Worm (Caenorhabditis elegans) whole organism, L4 larva: ENCODE results near the gene nhx-4.

Experiments used
- F10B5.3 ChIP-seq: sonication (generic microtip); optimal IDR thresholded peaks from 2 replicates; lab custom pipeline; 2016; ENCODE audit warnings: mild to moderate bottlenecking, missing genetic modification characterization, missing compliant biosample characterization
- F26F4.8 ChIP-seq: fragments of 200-800 bp; sonication (Bioruptor generic); conservative IDR thresholded peaks from 2 replicates; pipeline ENCODE4 v1.3.6; 2022; ENCODE audit warnings: missing genetic modification characterization, missing compliant biosample characterization
- R02D3.7 ChIP-seq: fragments of 150-350 bp; sonication (generic microtip); optimal IDR thresholded peaks from 3 replicates; lab custom pipeline; 2014; ENCODE audit warnings: missing biosample characterization, missing genetic modification characterization
- Y105C5A.15 ChIP-seq: fragments of 200-800 bp; sonication (Bioruptor generic); IDR thresholded peaks from 2 replicates; pipeline ENCODE4 v1.3.6; 2022; ENCODE audit warnings: missing genetic modification characterization, missing compliant biosample characterization
- Y75B8A.6 ChIP-seq: fragments of 200-800 bp; sonication (Bioruptor generic); IDR thresholded peaks from 2 replicates; pipeline ENCODE4 v1.3.6; 2022; ENCODE audit warnings: missing genetic modification reagents, missing genetic modification characterization, missing compliant biosample characterization
- ZK337.2 ChIP-seq: fragments of 200-800 bp; sonication (Bioruptor generic); IDR thresholded peaks from 2 replicates; pipeline ENCODE4 v1.3.6; 2022; ENCODE audit warnings: missing genetic modification reagents, missing genetic modification characterization, missing compliant biosample characterization
- ZK546.5 ChIP-seq, 2 experiments: sonication (generic microtip); optimal IDR thresholded peaks; 2 replicates each; lab custom pipeline; 2017; ENCODE audit warnings: missing biosample characterization in 2 of 2, missing genetic modification characterization in 2 of 2
- aha-1 ChIP-seq: fragments of 150-350 bp; peaks from one replicate; lab custom pipeline; 2014; ENCODE audit warnings: missing biosample characterization, missing genetic modification characterization
- ama-1 ChIP-seq: fragments of 150-350 bp; optimal IDR thresholded peaks from 2 replicates; lab custom pipeline; 2014; ENCODE audit warnings: inconsistent platforms, mixed read lengths
- arid-1 ChIP-seq: fragments of 200-800 bp; sonication (Bioruptor generic); conservative IDR thresholded peaks from 2 replicates; pipeline ENCODE4 v1.3.6; 2022; ENCODE audit warnings: missing genetic modification reagents, missing genetic modification characterization, missing compliant biosample characterization
- ceh-20 ChIP-seq: fragments of 200-800 bp; sonication (Bioruptor generic); IDR thresholded peaks from 2 replicates; pipeline ENCODE4 v1.3.6; 2022; ENCODE audit warnings: missing genetic modification reagents, missing genetic modification characterization, missing compliant biosample characterization
- ceh-32 ChIP-seq: sonication (generic microtip); optimal IDR thresholded peaks from 2 replicates; lab custom pipeline; 2016; ENCODE audit warnings: mild to moderate bottlenecking, missing genetic modification characterization, missing compliant biosample characterization; ENCODE audit not compliant: poor library complexity
- ces-1 ChIP-seq: fragments of 150-350 bp; sonication (generic microtip); optimal IDR thresholded peaks from 4 replicates; lab custom pipeline; 2014; ENCODE audit warnings: missing biosample characterization, missing genetic modification reagents, missing genetic modification characterization
- daf-16 ChIP-seq, 3 experiments: sonication (generic microtip); optimal IDR thresholded peaks; 2 replicates each; lab custom pipeline; 2016 to 2017; ENCODE audit warnings: missing genetic modification characterization in 3 of 3, missing genetic modification reagents in 3 of 3, mild to moderate bottlenecking in 2 of 3, missing compliant biosample characterization in 2 of 3, missing biosample characterization in 1 of 3, moderate library complexity in 1 of 3
- daf-8 ChIP-seq: fragments of 200-800 bp; sonication (Bioruptor generic); IDR thresholded peaks from 2 replicates; pipeline ENCODE4 v1.3.6; 2022; ENCODE audit warnings: missing genetic modification characterization, missing compliant biosample characterization
- dve-1 ChIP-seq: sonication (generic microtip); optimal IDR thresholded peaks from 2 replicates; lab custom pipeline; 2017; ENCODE audit warnings: antibody characterized with exemption, mild to moderate bottlenecking, missing genetic modification characterization, missing compliant biosample characterization; ENCODE audit not compliant: insufficient read depth
- egl-43 ChIP-seq: fragments of 200-800 bp; sonication (Bioruptor generic); IDR thresholded peaks from 2 replicates; pipeline ENCODE4 v1.3.6; 2022; ENCODE audit warnings: missing genetic modification reagents, missing genetic modification characterization, missing compliant biosample characterization
- fos-1 ChIP-seq: fragments of 150-350 bp; optimal IDR thresholded peaks from 2 replicates; lab custom pipeline; 2014; ENCODE audit warnings: missing biosample characterization, missing genetic modification characterization
- gei-8 ChIP-seq: fragments of 200-800 bp; sonication (Bioruptor generic); optimal IDR thresholded peaks from 2 replicates; lab custom pipeline; 2018; ENCODE audit warnings: mild to moderate bottlenecking, missing genetic modification characterization, missing compliant biosample characterization
- hif-1 ChIP-seq, 2 experiments: sonication (generic microtip); optimal IDR thresholded peaks; 2 replicates each; lab custom pipeline; 2016 to 2017; ENCODE audit warnings: missing compliant biosample characterization in 2 of 2, missing genetic modification characterization in 2 of 2, missing genetic modification reagents in 2 of 2, missing genotype in 2 of 2, mild to moderate bottlenecking in 1 of 2
- hmg-1.1 ChIP-seq: fragments of 200-800 bp; sonication (Bioruptor generic); IDR thresholded peaks from 2 replicates; pipeline ENCODE4 v1.3.6; 2022; ENCODE audit warnings: missing genetic modification reagents, missing genetic modification characterization, missing compliant biosample characterization
- jun-1 ChIP-seq: fragments of 150-350 bp; optimal IDR thresholded peaks from 2 replicates; lab custom pipeline; 2014; ENCODE audit warnings: missing biosample characterization, missing genetic modification reagents, missing genetic modification characterization
- lin-15B ChIP-seq: fragments of 150-350 bp; sonication (generic microtip); optimal IDR thresholded peaks from 3 replicates; lab custom pipeline; 2014; ENCODE audit warnings: missing biosample characterization, missing genetic modification characterization
- lin-29 ChIP-seq: fragments of 200-800 bp; sonication (Bioruptor generic); IDR thresholded peaks from 2 replicates; pipeline ENCODE4 v1.3.6; 2022; ENCODE audit warnings: missing genetic modification reagents, missing genetic modification characterization, missing compliant biosample characterization
- lin-38 ChIP-seq: fragments of 200-800 bp; sonication (Bioruptor generic); IDR thresholded peaks from 2 replicates; pipeline ENCODE4 v1.3.6; 2022; ENCODE audit warnings: missing genetic modification reagents, missing genetic modification characterization, missing compliant biosample characterization
- madf-5 ChIP-seq, 2 experiments: fragments of 200-800 bp; sonication (Bioruptor generic); IDR thresholded peaks; 2 replicates each; pipeline ENCODE4 v1.3.6; 2022; ENCODE audit warnings: missing compliant biosample characterization in 2 of 2, missing genetic modification characterization in 2 of 2
- madf-9 ChIP-seq: fragments of 200-800 bp; sonication (Bioruptor generic); conservative IDR thresholded peaks from 2 replicates; pipeline ENCODE4 v1.3.6; 2022; ENCODE audit warnings: missing genetic modification reagents, missing genetic modification characterization, missing compliant biosample characterization
- mdl-1 ChIP-seq, 2 experiments: fragments of 150-350 bp in 1 of 2; sonication (generic microtip) in 1 of 2; optimal IDR thresholded peaks; 2 replicates each; lab custom pipeline; 2014 to 2017; ENCODE audit warnings: missing biosample characterization in 2 of 2, missing genetic modification characterization in 2 of 2
- mdt-29 ChIP-seq: fragments of 200-800 bp; sonication (Bioruptor generic); IDR thresholded peaks from 2 replicates; pipeline ENCODE4 v1.3.6; 2022; ENCODE audit warnings: missing genetic modification reagents, missing genetic modification characterization, missing compliant biosample characterization
- mxl-3 ChIP-seq: fragments of 200-800 bp; sonication (Bioruptor generic); optimal IDR thresholded peaks from 2 replicates; lab custom pipeline; 2018; ENCODE audit warnings: mild to moderate bottlenecking, missing genetic modification characterization, missing compliant biosample characterization
- nhr-11 ChIP-seq: fragments of 150-350 bp; optimal IDR thresholded peaks from 2 replicates; lab custom pipeline; 2014; ENCODE audit warnings: missing biosample characterization, missing genetic modification characterization
- nhr-41 ChIP-seq: fragments of 200-800 bp; sonication (Bioruptor generic); IDR thresholded peaks from 2 replicates; pipeline ENCODE4 v1.3.6; 2022; ENCODE audit warnings: missing genetic modification reagents, missing genetic modification characterization, missing compliant biosample characterization
- pha-4 ChIP-seq, 2 experiments: fragments of 150-350 bp in 1 of 2; fragments of 200-800 bp in 1 of 2; sonication (Bioruptor generic) in 1 of 2; IDR thresholded peaks in 1 of 2; optimal IDR thresholded peaks in 1 of 2; 2 replicates each; pipeline versions ENCODE4 v1.3.6 to Lab custom; 2014 to 2022; ENCODE audit warnings: missing genetic modification characterization in 2 of 2, missing genetic modification reagents in 2 of 2, missing biosample characterization in 1 of 2, missing compliant biosample characterization in 1 of 2
- php-3 ChIP-seq: fragments of 200-800 bp; sonication (Bioruptor generic); IDR thresholded peaks from 2 replicates; pipeline ENCODE4 v1.3.6; 2022; ENCODE audit warnings: missing genetic modification reagents, missing genetic modification characterization, missing compliant biosample characterization
- pqm-1 ChIP-seq: sonication (generic microtip); optimal IDR thresholded peaks from 2 replicates; lab custom pipeline; 2017; ENCODE audit warnings: missing biosample characterization, missing genetic modification characterization
- skn-1 ChIP-seq: fragments of 150-350 bp; optimal IDR thresholded peaks from 2 replicates; lab custom pipeline; 2014; ENCODE audit warnings: missing biosample characterization, missing genetic modification characterization
- unc-130 ChIP-seq: sonication (generic microtip); optimal IDR thresholded peaks from 2 replicates; lab custom pipeline; 2016; ENCODE audit warnings: missing genetic modification reagents, missing genetic modification characterization, missing compliant biosample characterization
- unc-39 ChIP-seq: sonication (generic microtip); optimal IDR thresholded peaks from 2 replicates; lab custom pipeline; 2017; ENCODE audit warnings: missing biosample characterization, missing genetic modification characterization
- unc-62 ChIP-seq, 3 experiments: fragments of 150-350 bp in 1 of 3; sonication (generic microtip); optimal IDR thresholded peaks in 2 of 3; peaks in 1 of 3; 1 replicate in 1 of 3; 2 replicates in 2 of 3; lab custom pipeline; 2014 to 2017; ENCODE audit warnings: missing biosample characterization in 3 of 3, missing genetic modification characterization in 3 of 3, missing genetic modification reagents in 3 of 3, missing genotype in 1 of 3
- zip-2 ChIP-seq: fragments of 150-350 bp; optimal IDR thresholded peaks from 2 replicates; lab custom pipeline; 2014; ENCODE audit warnings: missing biosample characterization, missing genetic modification characterization
- ztf-11 ChIP-seq: fragments of 150-350 bp; optimal IDR thresholded peaks from 2 replicates; lab custom pipeline; 2014; ENCODE audit warnings: missing biosample characterization, missing genetic modification characterization

nhx-4 gene

ce11 chrX:6893074-6893473 is 21.0 kb upstream of the nhx-4 start:
- no peak for TF ChIP-seq madf-5 (GFP tag; IDR thresholded peaks at IDR 0.05; lab: Robert Waterston, UW)
- TF ChIP-seq egl-43 (GFP tag; lab: Robert Waterston, UW), result no peak

DNA sequence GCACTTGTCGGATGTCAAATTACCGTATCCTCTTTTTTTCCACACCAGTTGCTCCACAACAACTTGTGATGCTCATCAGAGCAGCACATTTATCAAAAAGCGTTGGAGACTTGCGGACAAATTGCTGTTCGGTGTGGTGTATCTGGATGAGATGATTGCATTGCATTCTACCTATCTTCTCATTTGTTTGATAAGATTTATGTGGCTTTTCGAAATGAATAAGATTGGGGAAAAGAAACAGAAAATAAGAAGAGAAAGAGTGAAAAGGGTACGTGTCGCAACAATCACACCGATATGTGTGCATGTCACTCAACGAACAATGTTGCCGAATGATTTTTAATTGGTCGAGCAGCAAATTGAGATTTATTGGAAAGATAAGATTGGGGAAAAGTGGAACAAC is 20.0 kb upstream of the nhx-4 start:
- TF ChIP-seq daf-16 (GFP tag; optimal IDR thresholded peaks at IDR 0.05; lab: Kevin White, UChicago) (peak in 1 of 2 experiments; percentile 36), daf-16 (tag; optimal IDR thresholded peaks at IDR 0.05; lab: Kevin White, UChicago) (no peak), nhr-11 (tag; lab: Kevin White, UChicago) (peak; percentile 50), ZK337.2 (GFP tag; lab: Robert Waterston, UW) (no peak), hmg-1.1 (GFP tag; lab: Robert Waterston, UW) (no peak), jun-1 (tag; lab: Kevin White, UChicago) (no peak), pqm-1 (no peak), unc-130 (GFP tag; lab: Kevin White, UChicago) (no peak), mdt-29 (GFP tag; lab: Robert Waterston, UW) (no peak), ceh-20 (no peak), unc-62 (GFP tag; optimal IDR thresholded peaks at IDR 0.05 in 1 of 2; lab: Kevin White, UChicago) (peak in 1 of 2 experiments; percentile 82), unc-62 (tag; optimal IDR thresholded peaks at IDR 0.05; lab: Kevin White, UChicago) (no peak), Y75B8A.6 (GFP tag; lab: Robert Waterston, UW) (no peak)

- TF ChIP-seq unc-62 (GFP tag; optimal IDR thresholded peaks at IDR 0.05 in 1 of 2; lab: Kevin White, UChicago) (peak in 1 of 2 experiments; percentile 98), unc-62 (tag; optimal IDR thresholded peaks at IDR 0.05; lab: Kevin White, UChicago) (no peak), dve-1 (tag; lab: Kevin White, UChicago) (no peak), aha-1 (tag; lab: Kevin White, UChicago) (no peak)
Measured at ce11 chrX:6899848-6900247, 14.2 kb upstream of the nhx-4 start, which contains the start of gene F14B8.4. Gene F14B8.4, minus strand, starts transcription at chrX:6899948.

DNA sequence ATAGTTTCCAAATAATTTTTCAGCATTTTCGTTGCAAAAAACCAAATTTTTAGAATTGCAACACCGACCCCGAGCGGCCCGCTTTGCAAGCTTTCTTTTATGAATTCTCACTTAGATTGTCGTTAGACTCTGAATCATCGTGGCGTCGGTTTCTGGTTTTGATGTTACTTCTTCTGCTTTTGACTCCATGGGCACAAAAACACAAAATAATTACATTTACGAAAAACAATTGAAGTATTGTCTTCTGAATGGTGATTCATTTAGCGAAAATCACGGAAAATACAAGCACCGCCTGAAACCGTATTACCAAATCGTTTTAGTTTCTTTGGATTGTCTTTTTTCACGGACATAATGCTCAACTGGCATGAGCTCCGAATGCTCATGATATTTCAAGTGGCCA is 13.0 kb upstream of the nhx-4 start, which contains the start of gene pes-23:
Gene pes-23, plus strand, starts transcription at position 301 of the 400 bp plus-strand sequence.
- TF ChIP-seq ces-1 (no peak), lin-15B (tag; lab: Kevin White, UChicago) (no peak), zip-2 (tag; lab: Kevin White, UChicago) (no peak), hif-1 (tag; optimal IDR thresholded peaks at IDR 0.05; lab: Kevin White, UChicago) (no peak), ceh-32 (no peak), madf-9 (GFP tag; lab: Robert Waterston, UW) (no peak), Y75B8A.6 (GFP tag; lab: Robert Waterston, UW) (no peak), jun-1 (tag; lab: Kevin White, UChicago) (no peak), Y105C5A.15 (GFP tag; lab: Robert Waterston, UW) (no peak), unc-130 (GFP tag; lab: Kevin White, UChicago) (no peak), skn-1 (tag; lab: Kevin White, UChicago) (no peak), pha-4 (GFP tag; IDR thresholded peaks at IDR 0.05; lab: Robert Waterston, UW) (no peak), pha-4 (tag; optimal IDR thresholded peaks at IDR 0.05; lab: Kevin White, UChicago) (no peak), ztf-11 (no peak), arid-1 (GFP tag; lab: Robert Waterston, UW) (no peak), R02D3.7 (tag; lab: Kevin White, UChicago) (no peak)

- no peak for TF ChIP-seq R02D3.7 (tag; lab: Kevin White, UChicago)
- TF ChIP-seq unc-39 (tag; lab: Kevin White, UChicago), result no peak
- no peak for TF ChIP-seq ZK546.5 (tag; optimal IDR thresholded peaks at IDR 0.05; lab: Kevin White, UChicago)
- peak; percentile 63; the same call in 1 of the 2 replicates for TF ChIP-seq ceh-20
- TF ChIP-seq mdt-29 (GFP tag; lab: Robert Waterston, UW), result peak; percentile 62; the same call in 1 of the 2 replicates
- TF ChIP-seq F10B5.3, result no peak
- TF ChIP-seq mdl-1 (tag; optimal IDR thresholded peaks at IDR 0.05; lab: Kevin White, UChicago), result peak; percentile 29 to 92
- TF ChIP-seq lin-38 (GFP tag; lab: Robert Waterston, UW), result no peak; the same call in 1 of the 2 replicates
- TF ChIP-seq gei-8, result peak; percentile 63
- peak; percentile 61 for TF ChIP-seq aha-1 (tag; lab: Kevin White, UChicago)
- no peak for TF ChIP-seq fos-1 (tag; lab: Kevin White, UChicago)
- no peak for TF ChIP-seq pqm-1
- TF ChIP-seq ama-1, result no peak
- no peak for TF ChIP-seq lin-29
- TF ChIP-seq daf-8 (GFP tag; lab: Robert Waterston, UW), result no peak
- TF ChIP-seq F26F4.8, result peak; percentile 87
- peak; percentile 15 for TF ChIP-seq nhr-11 (tag; lab: Kevin White, UChicago)
- TF ChIP-seq egl-43 (GFP tag; lab: Robert Waterston, UW), result no peak; the same call in 1 of the 2 replicates
- TF ChIP-seq php-3 (GFP tag; lab: Robert Waterston, UW), result peak; percentile 75
- TF ChIP-seq nhr-41, result 0 out of 2 replicates have a peak, but pooled peaks have one; percentile 17
- TF ChIP-seq mxl-3 (GFP tag; lab: Kevin White, UChicago), result peak; percentile 70
Measured at ce11 chrX:6902958-6903357, 11.1 kb upstream of the nhx-4 start.
